Worm (Caenorhabditis elegans) whole organism, late embryonic: ENCODE measurements around the gene C18H9.6.

ENCODE experiments used
- T23F11.4 ChIP-seq: fragments of 200-800 bp; sonication (Bioruptor generic); optimal IDR thresholded peaks from 2 replicates; lab custom pipeline; 2018; ENCODE audit warnings: mild to moderate bottlenecking, missing genetic modification characterization, missing compliant biosample characterization
- ama-1 ChIP-seq: fragments of 150-350 bp; optimal IDR thresholded peaks from 2 replicates; lab custom pipeline; 2014
- ceh-24 ChIP-seq: sonication (generic microtip); optimal IDR thresholded peaks from 2 replicates; lab custom pipeline; 2016; ENCODE audit warnings: mild to moderate bottlenecking, missing genetic modification characterization, missing compliant biosample characterization
- dve-1 ChIP-seq: sonication (generic microtip); optimal IDR thresholded peaks from 2 replicates; lab custom pipeline; 2017; ENCODE audit warnings: antibody characterized with exemption, mild to moderate bottlenecking, missing genetic modification characterization, missing compliant biosample characterization
- ets-4 ChIP-seq: sonication (generic microtip); optimal IDR thresholded peaks from 2 replicates; lab custom pipeline; 2016; ENCODE audit warnings: missing genetic modification characterization, missing compliant biosample characterization
- fkh-10 ChIP-seq: fragments of 150-350 bp; optimal IDR thresholded peaks from 2 replicates; lab custom pipeline; 2014; ENCODE audit warnings: missing biosample characterization, missing genetic modification reagents, missing genetic modification characterization
- gmeb-2 ChIP-seq: sonication (generic microtip); optimal IDR thresholded peaks from 2 replicates; lab custom pipeline; 2016; ENCODE audit warnings: missing genetic modification characterization, inconsistent platforms, missing compliant biosample characterization
- hlh-30 ChIP-seq: sonication (generic microtip); optimal IDR thresholded peaks from 2 replicates; lab custom pipeline; 2017; ENCODE audit warnings: antibody characterized with exemption, missing genetic modification characterization, missing compliant biosample characterization; ENCODE audit not compliant: insufficient read depth
- pqm-1 ChIP-seq: sonication (generic microtip); optimal IDR thresholded peaks from 2 replicates; lab custom pipeline; 2016; ENCODE audit warnings: missing genetic modification characterization, missing compliant biosample characterization
- sox-4 ChIP-seq: sonication (generic microtip); optimal IDR thresholded peaks from 2 replicates; lab custom pipeline; 2017; ENCODE audit warnings: mild to moderate bottlenecking, missing genetic modification characterization, inconsistent platforms, missing compliant biosample characterization
- tbx-2 ChIP-seq: sonication (generic microtip); optimal IDR thresholded peaks from 2 replicates; lab custom pipeline; 2016; ENCODE audit warnings: missing genetic modification characterization, missing compliant biosample characterization

DNA sequence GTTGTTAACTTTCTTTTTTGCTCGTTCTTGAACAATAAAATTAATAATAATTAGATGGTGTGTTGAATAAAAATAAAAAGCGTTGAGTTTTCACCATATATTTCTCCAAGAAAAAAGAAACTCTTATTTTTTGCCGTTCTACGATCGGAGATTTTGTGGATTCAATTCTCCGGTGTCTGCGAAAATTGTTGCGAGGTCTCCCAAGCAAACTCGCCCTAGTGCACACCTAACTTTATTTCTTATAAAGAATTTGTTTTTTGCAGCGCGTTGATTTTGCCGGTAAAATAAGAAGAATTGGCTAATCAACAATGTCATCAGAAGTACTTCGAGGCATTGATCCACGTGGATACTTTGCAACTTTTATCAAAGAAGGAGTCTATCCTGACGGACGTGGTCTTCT, 40.0 kb upstream of the C18H9.6 start, which contains the start of gene exos-8:
- TF ChIP-seq tbx-2 (tag; lab: Kevin White, UChicago) (peak; percentile 96), sox-4 (tag; lab: Kevin White, UChicago) (peak; percentile 28), fkh-10 (no peak), ets-4 (peak; percentile 76), dve-1 (tag; lab: Kevin White, UChicago) (no peak), ceh-24 (tag; lab: Kevin White, UChicago) (no peak), hlh-30 (tag; lab: Kevin White, UChicago) (no peak), ama-1 (lab: Kevin White, UChicago) (no peak), gmeb-2 (tag; lab: Kevin White, UChicago) (no peak), pqm-1 (tag; lab: Kevin White, UChicago) (peak; percentile 56), T23F11.4 (GFP tag; lab: Kevin White, UChicago) (peak; percentile 11)
